Worm (Caenorhabditis elegans) whole organism, young adult: Measurements from ENCODE around the gene kin-20.
A peak's percentile ranks its signal among the peaks of the same experiment; 100 is the strongest.

Source experiments
- B0019.2 ChIP-seq: fragments of 200-800 bp; sonication (Bioruptor generic); conservative IDR thresholded peaks from 2 replicates; pipeline ENCODE4 v1.3.6; 2022; ENCODE audit warnings: missing genetic modification reagents, missing genetic modification characterization, missing compliant biosample characterization
- B0035.1 ChIP-seq: sonication (generic microtip); optimal IDR thresholded peaks from 2 replicates; lab custom pipeline; 2016; ENCODE audit warnings: missing genetic modification characterization, mild to moderate bottlenecking, missing compliant biosample characterization, missing genotype, missing genetic modification reagents
- B0261.1 ChIP-seq: sonication (generic microtip); optimal IDR thresholded peaks from 2 replicates; lab custom pipeline; 2016; ENCODE audit warnings: mild to moderate bottlenecking, missing genetic modification characterization, moderate library complexity, missing compliant biosample characterization
- C06A6.2 ChIP-seq: fragments of 200-800 bp; sonication (Bioruptor generic); conservative IDR thresholded peaks from 2 replicates; pipeline ENCODE4 v1.3.6; 2022; ENCODE audit warnings: missing genetic modification characterization, missing compliant biosample characterization
- F22D6.2 ChIP-seq: sonication (generic microtip); optimal IDR thresholded peaks from 2 replicates; lab custom pipeline; 2016; ENCODE audit warnings: mild to moderate bottlenecking, missing genetic modification characterization, missing compliant biosample characterization
- F23B12.7 ChIP-seq: sonication (generic microtip); optimal IDR thresholded peaks from 2 replicates; lab custom pipeline; 2017; ENCODE audit warnings: missing genetic modification characterization, mild to moderate bottlenecking, missing compliant biosample characterization, antibody characterized with exemption, moderate library complexity; ENCODE audit not compliant: insufficient read depth
- F49E8.2 ChIP-seq: sonication (generic microtip); optimal IDR thresholded peaks from 3 replicates; lab custom pipeline; 2017; ENCODE audit warnings: missing genetic modification characterization, mild to moderate bottlenecking, missing compliant biosample characterization, antibody characterized with exemption, moderate library complexity; ENCODE audit not compliant: insufficient read depth
- T26A5.8 ChIP-seq: sonication (generic microtip); optimal IDR thresholded peaks from 2 replicates; lab custom pipeline; 2016; ENCODE audit warnings: missing genetic modification characterization, missing compliant biosample characterization
- Y53F4B.3 ChIP-seq: fragments of 200-800 bp; sonication (Bioruptor generic); IDR thresholded peaks from 2 replicates; pipeline ENCODE4 v1.3.6; 2022; ENCODE audit warnings: missing genetic modification reagents, missing genetic modification characterization, missing compliant biosample characterization
- Y53G8AR.9 ChIP-seq: fragments of 200-800 bp; sonication (Bioruptor generic); conservative IDR thresholded peaks from 2 replicates; pipeline ENCODE4 v1.3.6; 2022; ENCODE audit warnings: missing genetic modification reagents, missing genetic modification characterization, missing compliant biosample characterization
- Y79H2A.3 ChIP-seq: fragments of 200-800 bp; sonication (Bioruptor generic); conservative IDR thresholded peaks from 2 replicates; pipeline ENCODE4 v1.3.6; 2022; ENCODE audit warnings: missing genetic modification reagents, missing genetic modification characterization, missing compliant biosample characterization
- ZK185.1 ChIP-seq: sonication (generic microtip); optimal IDR thresholded peaks from 2 replicates; lab custom pipeline; 2016; ENCODE audit warnings: mild to moderate bottlenecking, missing genetic modification characterization, missing compliant biosample characterization; ENCODE audit not compliant: poor library complexity, severe bottlenecking
- attf-5 ChIP-seq: fragments of 200-800 bp; sonication (Bioruptor generic); optimal IDR thresholded peaks from 2 replicates; lab custom pipeline; 2018; ENCODE audit warnings: mild to moderate bottlenecking, missing genetic modification characterization, missing compliant biosample characterization
- bed-1 ChIP-seq: fragments of 200-800 bp; sonication (Bioruptor generic); IDR thresholded peaks from 2 replicates; pipeline ENCODE4 v1.3.6; 2022; ENCODE audit warnings: missing genetic modification reagents, missing genetic modification characterization, missing compliant biosample characterization
- cebp-1 ChIP-seq, 2 experiments: fragments of 200-800 bp in 1 of 2; sonication (Bioruptor generic) in 1 of 2; sonication (generic microtip) in 1 of 2; IDR thresholded peaks in 1 of 2; optimal IDR thresholded peaks in 1 of 2; 2 replicates each; pipeline versions ENCODE4 v1.3.6 to Lab custom; 2017 to 2022; ENCODE audit warnings: missing compliant biosample characterization in 2 of 2, missing genetic modification characterization in 2 of 2, mild to moderate bottlenecking in 1 of 2, missing genetic modification reagents in 1 of 2, moderate library complexity in 1 of 2
- ceh-100 ChIP-seq: fragments of 200-800 bp; sonication (Bioruptor generic); IDR thresholded peaks from 2 replicates; pipeline ENCODE4 v1.3.6; 2022; ENCODE audit warnings: missing genetic modification reagents, missing genetic modification characterization, missing compliant biosample characterization
- ceh-40 ChIP-seq: fragments of 200-800 bp; sonication (Bioruptor generic); IDR thresholded peaks from 2 replicates; pipeline ENCODE4 v1.3.6; 2022; ENCODE audit warnings: missing genetic modification characterization, missing compliant biosample characterization
- die-1 ChIP-seq: sonication (generic microtip); optimal IDR thresholded peaks from 2 replicates; lab custom pipeline; 2016; ENCODE audit warnings: missing genotype, mild to moderate bottlenecking, missing genetic modification characterization, missing compliant biosample characterization
- dox-1 ChIP-seq: fragments of 200-800 bp; sonication (Bioruptor generic); IDR thresholded peaks from 2 replicates; pipeline ENCODE4 v1.3.6; 2022; ENCODE audit warnings: missing genetic modification reagents, missing genetic modification characterization, missing compliant biosample characterization
- ets-4 ChIP-seq: fragments of 200-800 bp; sonication (Bioruptor generic); optimal IDR thresholded peaks from 2 replicates; lab custom pipeline; 2018; ENCODE audit warnings: mild to moderate bottlenecking, missing genetic modification characterization, missing compliant biosample characterization
- fkh-3 ChIP-seq: sonication (generic microtip); optimal IDR thresholded peaks from 2 replicates; lab custom pipeline; 2016; ENCODE audit warnings: mild to moderate bottlenecking, missing genetic modification characterization, missing compliant biosample characterization
- gei-17 ChIP-seq: fragments of 200-800 bp; sonication (Bioruptor generic); optimal IDR thresholded peaks from 2 replicates; lab custom pipeline; 2018; ENCODE audit warnings: mild to moderate bottlenecking, missing genetic modification characterization, missing compliant biosample characterization
- hlh-12 ChIP-seq: sonication (generic microtip); optimal IDR thresholded peaks from 2 replicates; lab custom pipeline; 2016; ENCODE audit warnings: missing genetic modification characterization, missing compliant biosample characterization
- hmg-20 ChIP-seq: fragments of 200-800 bp; sonication (Bioruptor generic); IDR thresholded peaks from 2 replicates; pipeline ENCODE4 v1.3.6; 2022; ENCODE audit warnings: missing genetic modification reagents, missing genetic modification characterization, missing compliant biosample characterization
- let-526 ChIP-seq: fragments of 200-800 bp; sonication (Bioruptor generic); IDR thresholded peaks from 2 replicates; pipeline ENCODE4 v1.3.6; 2022; ENCODE audit warnings: missing genetic modification reagents, missing genetic modification characterization, missing compliant biosample characterization
- lin-26 ChIP-seq: fragments of 200-800 bp; sonication (Bioruptor generic); IDR thresholded peaks from 2 replicates; pipeline ENCODE4 v1.3.6; 2022; ENCODE audit warnings: missing genetic modification reagents, missing genetic modification characterization, missing compliant biosample characterization
- lin-35 ChIP-seq, 3 experiments: fragments of 150-350 bp in 2 of 3; sonication (generic microtip) in 1 of 3; optimal IDR thresholded peaks; 2 replicates each; lab custom pipeline; 2014 to 2018; ENCODE audit warnings: missing biosample characterization in 3 of 3, missing genetic modification characterization in 3 of 3, missing genetic modification reagents in 3 of 3
- lin-54 ChIP-seq: fragments of 200-800 bp; sonication (Bioruptor generic); optimal IDR thresholded peaks from 2 replicates; lab custom pipeline; 2018; ENCODE audit warnings: mild to moderate bottlenecking, missing genetic modification characterization, missing compliant biosample characterization
- mxl-1 ChIP-seq: sonication (generic microtip); optimal IDR thresholded peaks from 2 replicates; lab custom pipeline; 2016; ENCODE audit warnings: missing genetic modification characterization, missing compliant biosample characterization
- nfya-1 ChIP-seq: sonication (generic microtip); optimal IDR thresholded peaks from 2 replicates; lab custom pipeline; 2017; ENCODE audit warnings: antibody characterized with exemption, missing compliant biosample characterization, missing genetic modification characterization, borderline replicate concordance; ENCODE audit not compliant: insufficient read depth
- nhr-120 ChIP-seq: fragments of 200-800 bp; sonication (Bioruptor generic); IDR thresholded peaks from 2 replicates; pipeline ENCODE4 v1.3.6; 2022; ENCODE audit warnings: missing genetic modification characterization, missing compliant biosample characterization
- nhr-179 ChIP-seq: sonication (generic microtip); optimal IDR thresholded peaks from 2 replicates; lab custom pipeline; 2016; ENCODE audit warnings: mild to moderate bottlenecking, missing genetic modification characterization, missing compliant biosample characterization
- nhr-27 ChIP-seq: fragments of 200-800 bp; sonication (Bioruptor generic); optimal IDR thresholded peaks from 2 replicates; lab custom pipeline; 2018; ENCODE audit warnings: mild to moderate bottlenecking, missing genetic modification characterization, moderate library complexity, missing compliant biosample characterization
- pbrm-1 ChIP-seq: fragments of 200-800 bp; sonication (Bioruptor generic); IDR thresholded peaks from 2 replicates; pipeline ENCODE4 v1.3.6; 2022; ENCODE audit warnings: missing genetic modification reagents, missing genetic modification characterization, missing compliant biosample characterization
- pha-4 ChIP-seq: fragments of 150-350 bp; sonication (generic microtip); optimal IDR thresholded peaks from 2 replicates; lab custom pipeline; 2014; ENCODE audit warnings: missing biosample characterization, missing genetic modification reagents, missing genetic modification characterization
- rcor-1 ChIP-seq: fragments of 200-800 bp; sonication (Bioruptor generic); IDR thresholded peaks from 2 replicates; pipeline ENCODE4 v1.3.6; 2022; ENCODE audit warnings: missing genetic modification reagents, missing genetic modification characterization, missing compliant biosample characterization
- repo-1 ChIP-seq: sonication (generic microtip); optimal IDR thresholded peaks from 2 replicates; lab custom pipeline; 2017; ENCODE audit warnings: mild to moderate bottlenecking, missing genetic modification characterization, missing compliant biosample characterization
- rpc-1 ChIP-seq, 2 experiments: fragments of 150-350 bp in 1 of 2; sonication (generic microtip) in 1 of 2; optimal IDR thresholded peaks; 2 replicates each; lab custom pipeline; 2014 to 2018; ENCODE audit warnings: missing biosample characterization in 1 of 2, missing genetic modification characterization in 1 of 2, missing genetic modification reagents in 1 of 2, missing genotype in 1 of 2
- snpc-1.1 ChIP-seq: sonication (generic microtip); optimal IDR thresholded peaks from 2 replicates; lab custom pipeline; 2017; ENCODE audit warnings: missing genetic modification characterization, mild to moderate bottlenecking, missing compliant biosample characterization, antibody characterized with exemption, moderate library complexity, missing genotype, missing genetic modification reagents; ENCODE audit not compliant: insufficient read depth
- tbp1 ChIP-seq: fragments of 200-800 bp; sonication (Bioruptor generic); optimal IDR thresholded peaks from 2 replicates; lab custom pipeline; 2018; ENCODE audit warnings: mild to moderate bottlenecking, missing genetic modification characterization, missing compliant biosample characterization
- unc-130 ChIP-seq: sonication (generic microtip); optimal IDR thresholded peaks from 2 replicates; lab custom pipeline; 2016; ENCODE audit warnings: missing genetic modification reagents, missing genetic modification characterization, missing compliant biosample characterization
- unc-62 ChIP-seq: fragments of 150-350 bp; optimal IDR thresholded peaks from 2 replicates; lab custom pipeline; 2014; ENCODE audit warnings: missing biosample characterization, missing genetic modification reagents, missing genetic modification characterization
- zfh-2 ChIP-seq: fragments of 200-800 bp; sonication (Bioruptor generic); conservative IDR thresholded peaks from 2 replicates; pipeline ENCODE4 v1.3.6; 2022; ENCODE audit warnings: missing genetic modification reagents, missing genetic modification characterization, missing compliant biosample characterization
- ztf-18 ChIP-seq: sonication (generic microtip); optimal IDR thresholded peaks from 2 replicates; lab custom pipeline; 2016; ENCODE audit warnings: missing genotype, mild to moderate bottlenecking, missing genetic modification characterization, missing compliant biosample characterization
- ztf-22 ChIP-seq: fragments of 200-800 bp; sonication (Bioruptor generic); optimal IDR thresholded peaks from 2 replicates; lab custom pipeline; 2018; ENCODE audit warnings: mild to moderate bottlenecking, missing genetic modification characterization, moderate library complexity, missing compliant biosample characterization
- ztf-25 ChIP-seq: fragments of 200-800 bp; sonication (Bioruptor generic); IDR thresholded peaks from 2 replicates; pipeline ENCODE4 v1.3.6; 2022; ENCODE audit warnings: missing genetic modification reagents, missing genetic modification characterization, missing compliant biosample characterization

kin-20 gene

DNA sequence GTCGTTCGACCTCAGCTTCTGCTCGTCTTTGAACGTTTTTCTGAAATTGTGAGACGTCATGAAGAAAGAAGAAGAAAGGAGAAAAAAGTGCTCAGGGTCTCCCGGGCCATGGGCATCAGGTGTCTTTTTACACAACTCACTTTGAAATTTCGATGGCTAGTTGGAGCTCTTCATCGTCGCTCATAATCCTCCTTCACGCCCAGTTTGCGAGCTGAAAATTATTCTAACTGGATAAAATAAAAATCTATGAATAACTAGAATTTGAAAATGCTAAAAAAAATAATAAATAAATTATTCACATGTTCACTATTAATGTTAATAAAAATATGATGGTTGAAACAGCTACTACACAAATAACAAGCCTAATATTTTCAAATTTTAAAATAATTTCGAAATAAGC is 31.4 kb downstream of the kin-20 start, which contains the start of gene piki-1:
piki-1 (minus strand) TSS at position 218 of the 400 bp plus-strand sequence.
- TF ChIP-seq snpc-1.1 (tag; lab: Kevin White, UChicago) = no peak
- no peak for TF ChIP-seq ZK185.1
- no peak for TF ChIP-seq ztf-22 (GFP tag; lab: Kevin White, UChicago)

DNA sequence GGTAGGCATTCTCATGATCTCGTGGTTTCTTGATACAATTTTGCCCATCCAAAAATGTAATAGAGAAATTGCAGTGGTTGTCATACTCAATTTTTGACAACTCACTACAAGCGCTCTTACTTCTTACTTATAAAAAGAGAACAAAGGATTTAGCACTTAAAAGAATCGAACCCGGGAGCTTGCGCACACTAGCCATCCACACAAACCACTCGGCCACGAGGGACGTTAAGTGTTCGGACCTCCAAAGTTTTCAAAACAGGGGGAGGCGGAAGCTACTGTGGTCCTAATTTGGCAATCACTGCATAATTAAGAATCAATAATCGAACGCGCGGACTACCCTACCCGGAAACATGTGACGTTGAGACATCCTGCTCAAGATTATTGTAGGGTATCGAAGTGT is 34.8 kb downstream of the kin-20 start:
- TF ChIP-seq unc-62 (GFP tag; lab: Kevin White, UChicago) (no peak), rpc-1 (optimal IDR thresholded peaks at IDR 0.05; lab: Kevin White, UChicago) (peak; percentile 65), rpc-1 (tag; optimal IDR thresholded peaks at IDR 0.05; lab: Kevin White, UChicago) (peak; percentile 93), F49E8.2 (tag; lab: Kevin White, UChicago) (no peak), hlh-12 (no peak), fkh-3 (tag; lab: Kevin White, UChicago) (no peak), ztf-25 (GFP tag; lab: Robert Waterston, UW) (peak; percentile 48; the same call in 1 of the 2 replicates), F23B12.7 (tag; lab: Kevin White, UChicago) (no peak), die-1 (tag; lab: Kevin White, UChicago) (peak; percentile 47), lin-54 (GFP tag; lab: Kevin White, UChicago) (no peak), T26A5.8 (tag; lab: Kevin White, UChicago) (no peak), cebp-1 (GFP tag; IDR thresholded peaks at IDR 0.05; lab: Robert Waterston, UW) (no peak), cebp-1 (tag; optimal IDR thresholded peaks at IDR 0.05; lab: Kevin White, UChicago) (no peak), B0019.2 (GFP tag; lab: Robert Waterston, UW) (peak; percentile 33; the same call in 1 of the 2 replicates), nhr-120 (no peak), ets-4 (GFP tag; lab: Kevin White, UChicago) (no peak), tbp1 (GFP tag; lab: Kevin White, UChicago) (peak; percentile 87), B0035.1 (no peak), B0261.1 (tag; lab: Kevin White, UChicago) (peak; percentile 73), lin-26 (GFP tag; lab: Robert Waterston, UW) (peak; percentile 66), repo-1 (tag; lab: Kevin White, UChicago) (no peak), hmg-20 (GFP tag; lab: Robert Waterston, UW) (0 out of 2 replicates have a peak, but pooled peaks have one; percentile 37), F22D6.2 (tag; lab: Kevin White, UChicago) (no peak), ceh-40 (no peak), ceh-100 (GFP tag; lab: Robert Waterston, UW) (no peak), Y53F4B.3 (no peak), mxl-1 (tag; lab: Kevin White, UChicago) (no peak), pbrm-1 (GFP tag; lab: Robert Waterston, UW) (peak; percentile 68), pha-4 (tag; lab: Kevin White, UChicago) (no peak), let-526 (GFP tag; lab: Robert Waterston, UW) (no peak), attf-5 (GFP tag; lab: Kevin White, UChicago) (no peak), ztf-18 (no peak), rcor-1 (GFP tag; lab: Robert Waterston, UW) (no peak), Y53G8AR.9 (GFP tag; lab: Robert Waterston, UW) (no peak), bed-1 (GFP tag; lab: Robert Waterston, UW) (no peak), nfya-1 (tag; lab: Kevin White, UChicago) (no peak), ZK185.1 (no peak), unc-130 (GFP tag; lab: Kevin White, UChicago) (no peak), gei-17 (GFP tag; lab: Kevin White, UChicago) (no peak), nhr-27 (tag; lab: Kevin White, UChicago) (no peak), nhr-179 (tag; lab: Kevin White, UChicago) (no peak), dox-1 (no peak), zfh-2 (no peak), C06A6.2 (GFP tag; lab: Robert Waterston, UW) (no peak), Y79H2A.3 (GFP tag; lab: Robert Waterston, UW) (no peak), lin-35 (GFP tag; optimal IDR thresholded peaks at IDR 0.05; lab: Kevin White, UChicago) (no peak)
